Fruit fly (Drosophila melanogaster): ENCODE data around the gene CG31204.

Gene CG31204

DNA sequence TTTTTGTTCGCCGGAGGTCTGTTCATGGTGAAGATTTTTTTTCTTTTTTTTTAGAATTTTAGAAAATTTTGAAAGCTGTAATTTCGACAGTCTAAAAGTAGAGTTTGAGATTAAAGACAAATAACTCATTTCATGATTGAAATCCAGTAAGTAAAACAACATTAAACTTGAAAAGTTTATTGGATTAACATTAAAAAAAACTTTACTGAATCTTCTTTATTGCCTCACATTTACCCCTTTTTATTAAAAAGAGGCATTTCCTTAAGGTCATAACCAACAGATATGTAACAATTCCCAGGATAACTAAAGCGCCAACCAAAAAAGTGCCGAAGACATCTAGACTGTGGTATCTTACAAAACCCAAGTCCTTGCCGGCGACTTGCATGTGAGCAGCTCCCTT is at the start of gene CG31204:
CG31204 (minus strand) TSS at position 101 of the 400 bp plus-strand sequence.
- TF ChIP-seq CG4496 (GFP tag; IDR thresholded peaks at IDR 0.05), result no peak

DNA sequence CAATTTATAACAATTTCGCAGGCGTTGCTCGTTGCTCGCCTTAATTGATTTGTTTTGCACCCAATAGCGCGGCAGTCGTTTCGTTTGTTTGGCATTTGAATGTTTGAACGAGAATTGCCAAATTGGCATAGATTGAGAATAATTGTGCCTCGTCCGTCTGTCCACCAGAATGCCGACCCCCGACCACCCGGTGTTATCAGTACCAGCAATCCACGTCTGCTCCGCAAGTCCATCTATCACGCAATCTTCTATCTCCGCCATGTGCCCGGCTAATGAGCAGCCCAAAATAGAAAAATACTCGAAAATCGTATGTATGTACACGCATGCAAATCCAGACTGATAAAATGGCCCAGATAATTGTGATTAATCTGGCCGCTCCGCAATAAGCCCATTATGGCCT is 49.7 kb upstream of the CG31204 start:
- TF ChIP-seq D1 (tag; optimal IDR thresholded peaks at IDR 0.05) (no peak), Pif1B (GFP tag; optimal IDR thresholded peaks at IDR 0.05) (no peak), Snoo (tag; optimal IDR thresholded peaks at IDR 0.05) (no peak), EcR (GFP tag; optimal IDR thresholded peaks at IDR 0.05) (no peak), CG10348 (GFP tag; IDR thresholded peaks at IDR 0.05) (no peak), CG32121 (GFP tag; IDR thresholded peaks at IDR 0.05) (no peak), gl (tag; optimal IDR thresholded peaks at IDR 0.05) (no peak), CG4496 (GFP tag; IDR thresholded peaks at IDR 0.05) (no peak), CG17806 (tag; optimal IDR thresholded peaks at IDR 0.05) (no peak), CG8159 (tag; optimal IDR thresholded peaks at IDR 0.05) (no peak), CG14655 (GFP tag; optimal IDR thresholded peaks at IDR 0.05) (no peak), CG15710 (tag; optimal IDR thresholded peaks at IDR 0.05) (no peak), CG13204 (GFP tag; optimal IDR thresholded peaks at IDR 0.05) (no peak), CG34367 (tag; optimal IDR thresholded peaks at IDR 0.05) (no peak), Pif1A (GFP tag; optimal IDR thresholded peaks at IDR 0.05) (no peak), Ets98B (GFP tag; IDR thresholded peaks at IDR 0.05) (no peak), CG8301 (tag; optimal IDR thresholded peaks at IDR 0.05) (no peak)

DNA sequence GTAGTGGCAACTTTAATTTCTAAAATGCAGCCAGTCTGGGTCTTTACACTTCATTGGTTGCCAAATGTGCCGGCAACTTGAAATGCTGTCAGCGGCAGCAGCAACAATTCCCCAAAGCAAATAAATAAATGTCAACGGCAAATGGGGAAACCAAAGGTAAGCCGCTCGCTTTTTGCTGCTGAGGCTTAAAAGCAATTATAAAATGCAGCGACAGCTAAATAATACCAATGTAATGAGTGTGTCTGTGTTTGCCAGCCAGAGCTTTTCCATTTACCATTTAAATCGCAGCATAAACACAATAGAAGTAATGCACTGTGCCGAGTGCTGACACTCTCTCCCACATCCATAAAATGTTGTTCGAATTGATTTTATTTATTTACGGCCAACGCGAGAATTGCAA is 47.2 kb upstream of the CG31204 start:
- TF ChIP-seq CG14655 (GFP tag; optimal IDR thresholded peaks at IDR 0.05), result no peak
- TF ChIP-seq CG15710 (tag; optimal IDR thresholded peaks at IDR 0.05), result no peak
- no peak for TF ChIP-seq CG34367 (tag; optimal IDR thresholded peaks at IDR 0.05)
- TF ChIP-seq D1 (tag; optimal IDR thresholded peaks at IDR 0.05), result no peak
- TF ChIP-seq CG8159 (tag; optimal IDR thresholded peaks at IDR 0.05), result no peak
- TF ChIP-seq Pif1B (GFP tag; optimal IDR thresholded peaks at IDR 0.05), result no peak
- no peak for TF ChIP-seq CG32121 (GFP tag; IDR thresholded peaks at IDR 0.05)
- TF ChIP-seq fd96Ca (GFP tag; IDR thresholded peaks at IDR 0.05), result no peak
- TF ChIP-seq CG12605 (GFP tag; IDR thresholded peaks at IDR 0.05), result no peak
- no peak for TF ChIP-seq Pif1A (GFP tag; optimal IDR thresholded peaks at IDR 0.05)
- TF ChIP-seq Snoo (tag; optimal IDR thresholded peaks at IDR 0.05), result no peak
- TF ChIP-seq rn (GFP tag; IDR thresholded peaks at IDR 0.05), result no peak
- TF ChIP-seq CG8301 (tag; optimal IDR thresholded peaks at IDR 0.05), result no peak
- no peak for TF ChIP-seq CG10348 (GFP tag; IDR thresholded peaks at IDR 0.05)
- TF ChIP-seq CG4496 (GFP tag; IDR thresholded peaks at IDR 0.05), result no peak
- TF ChIP-seq Ets98B (GFP tag; IDR thresholded peaks at IDR 0.05), result no peak
- no peak for TF ChIP-seq CG9948 (tag; optimal IDR thresholded peaks at IDR 0.05)
- no peak for TF ChIP-seq gl (tag; optimal IDR thresholded peaks at IDR 0.05)

dm6 chr3R:31439986-31440385 is 46.7 kb upstream of the CG31204 start:
- TF ChIP-seq CG14655 (GFP tag; optimal IDR thresholded peaks at IDR 0.05) (no peak), CG8301 (tag; optimal IDR thresholded peaks at IDR 0.05) (peak; percentile 14), CG4496 (GFP tag; IDR thresholded peaks at IDR 0.05) (no peak), CG9948 (tag; optimal IDR thresholded peaks at IDR 0.05) (peak; percentile 1), CG13204 (GFP tag; optimal IDR thresholded peaks at IDR 0.05) (no peak), gl (tag; optimal IDR thresholded peaks at IDR 0.05) (no peak), Pif1B (GFP tag; optimal IDR thresholded peaks at IDR 0.05) (no peak), Ets98B (GFP tag; IDR thresholded peaks at IDR 0.05) (peak; percentile 42), Snoo (tag; optimal IDR thresholded peaks at IDR 0.05) (no peak), D1 (tag; optimal IDR thresholded peaks at IDR 0.05) (no peak), CG15710 (tag; optimal IDR thresholded peaks at IDR 0.05) (no peak), rn (GFP tag; IDR thresholded peaks at IDR 0.05) (no peak), CG32121 (GFP tag; IDR thresholded peaks at IDR 0.05) (peak; percentile 34; the same call in 1 of the 2 replicates), CG34367 (tag; optimal IDR thresholded peaks at IDR 0.05) (no peak), Pif1A (GFP tag; optimal IDR thresholded peaks at IDR 0.05) (peak; percentile 22), CG17806 (tag; optimal IDR thresholded peaks at IDR 0.05) (no peak), CG10348 (GFP tag; IDR thresholded peaks at IDR 0.05) (no peak), CG8159 (tag; optimal IDR thresholded peaks at IDR 0.05) (no peak), CG12605 (GFP tag; IDR thresholded peaks at IDR 0.05) (no peak), EcR (GFP tag; optimal IDR thresholded peaks at IDR 0.05) (no peak), fd96Ca (GFP tag; IDR thresholded peaks at IDR 0.05) (peak; percentile 68; the same call in 2 of the 3 replicates)

DNA sequence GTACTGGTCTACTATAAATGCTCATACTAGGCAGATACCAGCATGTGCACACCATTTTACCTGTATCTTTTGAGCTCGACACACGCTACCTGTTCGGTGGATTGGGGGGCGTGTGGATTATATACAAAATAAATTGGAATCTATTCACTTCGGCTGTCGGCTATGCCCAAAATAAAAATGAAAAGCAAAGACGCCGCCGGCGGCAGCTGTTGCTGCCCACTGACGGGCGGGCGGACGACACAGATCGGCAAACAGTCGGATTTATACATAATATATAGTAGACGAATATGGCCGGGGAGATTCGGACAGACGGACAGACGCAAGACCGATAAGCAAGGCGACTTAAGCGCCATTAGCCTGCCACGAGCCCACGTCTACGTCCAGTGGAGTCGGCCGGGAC is 45.5 kb upstream of the CG31204 start:
- TF ChIP-seq Ets98B (GFP tag; IDR thresholded peaks at IDR 0.05), result no peak
- no peak for TF ChIP-seq fd96Ca (GFP tag; IDR thresholded peaks at IDR 0.05)
- no peak for TF ChIP-seq Pif1A (GFP tag; optimal IDR thresholded peaks at IDR 0.05)
- no peak for TF ChIP-seq Snoo (tag; optimal IDR thresholded peaks at IDR 0.05)
- no peak for TF ChIP-seq CG34367 (tag; optimal IDR thresholded peaks at IDR 0.05)
- no peak for TF ChIP-seq D1 (tag; optimal IDR thresholded peaks at IDR 0.05)
- TF ChIP-seq CG17806 (tag; optimal IDR thresholded peaks at IDR 0.05), result no peak
- TF ChIP-seq CG12605 (GFP tag; IDR thresholded peaks at IDR 0.05), result no peak
- TF ChIP-seq CG9948 (tag; optimal IDR thresholded peaks at IDR 0.05), result no peak
- TF ChIP-seq CG10348 (GFP tag; IDR thresholded peaks at IDR 0.05), result no peak
- no peak for TF ChIP-seq CG15710 (tag; optimal IDR thresholded peaks at IDR 0.05)

dm6 chr3R:31437420-31438058 is 44.2 kb upstream of the CG31204 start:
- TF ChIP-seq EcR (GFP tag; optimal IDR thresholded peaks at IDR 0.05), result peak; percentile 70
- TF ChIP-seq Pif1A (GFP tag; optimal IDR thresholded peaks at IDR 0.05), result peak; percentile 11
- TF ChIP-seq CG10348 (GFP tag; IDR thresholded peaks at IDR 0.05), result no peak

All from whole organism, pupa.